Fruit fly (Drosophila melanogaster) whole organism, embryonic: Measurements from ENCODE around the gene tho2.
A peak's percentile ranks its signal among the peaks of the same experiment; 100 is the strongest.

Source experiments
- Aef1 ChIP-seq: fragments of 200-800 bp; sonication (Bioruptor generic); IDR thresholded peaks from 3 replicates; pipeline ENCODE4 v1.3.6; 2022; ENCODE audit warnings: missing biosample characterization, missing genetic modification characterization
- B-H1 ChIP-seq: fragments of 200-800 bp; sonication (Bioruptor generic); IDR thresholded peaks from 3 replicates; pipeline ENCODE4 v1.3.6; 2022; ENCODE audit warnings: missing biosample characterization, missing genetic modification characterization
- CG10462 ChIP-seq: fragments of 200-800 bp; sonication (Bioruptor generic); optimal IDR thresholded peaks from 2 replicates; lab custom pipeline; 2016; ENCODE audit warnings: missing biosample characterization, missing genetic modification characterization
- CG11504 ChIP-seq: fragments of 200-800 bp; sonication (Bioruptor generic); optimal IDR thresholded peaks from 3 replicates; lab custom pipeline; 2019; ENCODE audit warnings: missing biosample characterization, mild to moderate bottlenecking, missing genetic modification characterization, moderate library complexity
- CG12236 ChIP-seq: fragments of 200-800 bp; sonication (Bioruptor generic); optimal IDR thresholded peaks from 2 replicates; lab custom pipeline; 2016; ENCODE audit warnings: missing biosample characterization, missing genetic modification characterization
- CG15269 ChIP-seq: fragments of 200-800 bp; sonication (Bioruptor generic); optimal IDR thresholded peaks from 2 replicates; lab custom pipeline; 2018; ENCODE audit warnings: missing biosample characterization, mild to moderate bottlenecking, missing genetic modification characterization, moderate library complexity
- CG1529 ChIP-seq: fragments of 200-800 bp; sonication (Bioruptor generic); optimal IDR thresholded peaks from 3 replicates; lab custom pipeline; 2018; ENCODE audit warnings: missing biosample characterization, missing genetic modification characterization
- CG1602 ChIP-seq: fragments of 200-800 bp; sonication (Bioruptor generic); optimal IDR thresholded peaks from 3 replicates; lab custom pipeline; 2016; ENCODE audit warnings: missing biosample characterization, missing genetic modification characterization
- CG17359 ChIP-seq: fragments of 200-800 bp; sonication (Bioruptor generic); optimal IDR thresholded peaks from 3 replicates; lab custom pipeline; 2018; ENCODE audit warnings: missing biosample characterization, mild to moderate bottlenecking, missing genetic modification characterization, moderate library complexity
- CG2129 ChIP-seq: fragments of 200-800 bp; sonication (Bioruptor generic); IDR thresholded peaks from 2 replicates; pipeline ENCODE4 v1.3.6; 2022; ENCODE audit warnings: missing biosample characterization, missing genetic modification characterization; ENCODE audit not compliant: partially characterized antibody
- CG30020 ChIP-seq: fragments of 200-800 bp; optimal IDR thresholded peaks from 2 replicates; lab custom pipeline; 2019; ENCODE audit warnings: missing biosample characterization, mild to moderate bottlenecking, missing genetic modification characterization, moderate library complexity
- CG30431 ChIP-seq: fragments of 200-800 bp; sonication (Bioruptor generic); optimal IDR thresholded peaks from 2 replicates; lab custom pipeline; 2017; ENCODE audit warnings: missing biosample characterization, missing genetic modification characterization
- CG32532 ChIP-seq: fragments of 200-800 bp; sonication (Bioruptor generic); IDR thresholded peaks from 2 replicates; pipeline ENCODE4 v1.3.6; 2022; ENCODE audit warnings: missing biosample characterization, missing genetic modification characterization
- CG32767 ChIP-seq: fragments of 200-800 bp; sonication (Bioruptor generic); IDR thresholded peaks from 2 replicates; pipeline ENCODE4 v1.3.6; 2022; ENCODE audit warnings: missing biosample characterization, missing genetic modification characterization
- CG43689 ChIP-seq: fragments of 200-800 bp; sonication (Bioruptor generic); IDR thresholded peaks from 2 replicates; pipeline ENCODE4 v1.3.6; 2022; ENCODE audit warnings: missing biosample characterization, missing genetic modification characterization
- Deaf1 ChIP-seq: fragments of 200-800 bp; optimal IDR thresholded peaks from 3 replicates; lab custom pipeline; 2019; ENCODE audit warnings: missing biosample characterization, mild to moderate bottlenecking, missing genetic modification characterization, moderate library complexity
- Ets97D ChIP-seq: fragments of 200-800 bp; sonication (Bioruptor generic); optimal IDR thresholded peaks from 3 replicates; lab custom pipeline; 2016; ENCODE audit warnings: missing biosample characterization, missing genetic modification characterization
- Fer3 ChIP-seq: fragments of 200-800 bp; sonication (Bioruptor generic); optimal IDR thresholded peaks from 2 replicates; lab custom pipeline; 2018; ENCODE audit warnings: missing biosample characterization, mild to moderate bottlenecking, missing genetic modification characterization, moderate library complexity
- GATAe ChIP-seq: fragments of 200-800 bp; sonication (Bioruptor generic); conservative IDR thresholded peaks from 2 replicates; pipeline ENCODE4 v1.3.6; 2022; ENCODE audit warnings: missing biosample characterization, missing genetic modification characterization
- Hey ChIP-seq: fragments of 200-800 bp; sonication (Bioruptor generic); optimal IDR thresholded peaks from 3 replicates; lab custom pipeline; 2018; ENCODE audit warnings: missing biosample characterization, mild to moderate bottlenecking, missing genetic modification characterization
- Hr51 ChIP-seq, 2 experiments: fragments of 200-800 bp; sonication (Bioruptor generic); optimal IDR thresholded peaks; 2 replicates in 1 of 2; 3 replicates in 1 of 2; lab custom pipeline; 2016 to 2018; ENCODE audit warnings: missing biosample characterization in 2 of 2, missing genetic modification characterization in 2 of 2, mild to moderate bottlenecking in 1 of 2, moderate library complexity in 1 of 2
- Jarid2 ChIP-seq: fragments of 200-800 bp; sonication (Bioruptor generic); optimal IDR thresholded peaks from 3 replicates; lab custom pipeline; 2017; ENCODE audit warnings: mild to moderate bottlenecking, missing biosample characterization, missing genetic modification reagents, missing genetic modification characterization
- Meics ChIP-seq: fragments of 200-800 bp; sonication (Bioruptor generic); optimal IDR thresholded peaks from 2 replicates; lab custom pipeline; 2017; ENCODE audit warnings: missing biosample characterization, mild to moderate bottlenecking, missing genetic modification characterization
- NC2β ChIP-seq: fragments of 200-800 bp; sonication (Bioruptor generic); optimal IDR thresholded peaks from 2 replicates; lab custom pipeline; 2016; ENCODE audit warnings: missing biosample characterization, missing genetic modification characterization
- NfI ChIP-seq: fragments of 200-800 bp; sonication (Bioruptor generic); optimal IDR thresholded peaks from 3 replicates; lab custom pipeline; 2018; ENCODE audit warnings: missing biosample characterization, mild to moderate bottlenecking, missing genetic modification characterization, moderate library complexity
- Spps ChIP-seq: fragments of 200-800 bp; sonication (Bioruptor generic); optimal IDR thresholded peaks from 2 replicates; lab custom pipeline; 2018; ENCODE audit warnings: missing biosample characterization, mild to moderate bottlenecking, missing genetic modification characterization
- Trl ChIP-seq, 3 experiments: fragments of >200 bp in 2 of 3; fragments of 200-800 bp in 1 of 3; sonication (Bioruptor generic) in 1 of 3; optimal IDR thresholded peaks; 2 replicates in 1 of 3; 3 replicates in 2 of 3; lab custom pipeline; 2016 to 2017; ENCODE audit warnings: missing biosample characterization in 1 of 3, missing genetic modification characterization in 1 of 3
- aop ChIP-seq: fragments of 200-800 bp; sonication (Bioruptor generic); IDR thresholded peaks from 2 replicates; pipeline ENCODE4 v1.3.6; 2022; ENCODE audit warnings: missing biosample characterization, missing genetic modification characterization
- bowl ChIP-seq: fragments of 200-800 bp; sonication (Bioruptor generic); IDR thresholded peaks from 2 replicates; pipeline ENCODE4 v1.3.6; 2022; ENCODE audit warnings: missing biosample characterization, missing genetic modification characterization
- cg ChIP-seq: fragments of 200-800 bp; sonication (Bioruptor generic); optimal IDR thresholded peaks from 3 replicates; lab custom pipeline; 2019; ENCODE audit warnings: missing biosample characterization, mild to moderate bottlenecking, missing genetic modification characterization, moderate library complexity
- da ChIP-seq: fragments of 200-800 bp; sonication (Bioruptor generic); optimal IDR thresholded peaks from 2 replicates; lab custom pipeline; 2016; ENCODE audit warnings: missing biosample characterization, missing genetic modification characterization
- danr ChIP-seq: fragments of 200-800 bp; sonication (Bioruptor generic); IDR thresholded peaks from 2 replicates; pipeline ENCODE4 v1.3.6; 2022; ENCODE audit warnings: missing biosample characterization, missing genetic modification characterization
- dati ChIP-seq: fragments of 200-800 bp; sonication (Bioruptor generic); IDR thresholded peaks from 2 replicates; pipeline ENCODE4 v1.3.6; 2022; ENCODE audit warnings: missing biosample characterization, missing genetic modification characterization
- esg ChIP-seq: fragments of 200-800 bp; sonication (Bioruptor generic); conservative IDR thresholded peaks from 2 replicates; pipeline ENCODE4 v1.3.6; 2022; ENCODE audit warnings: missing biosample characterization, missing genetic modification characterization
- hbn ChIP-seq: fragments of 200-800 bp; sonication (Bioruptor generic); IDR thresholded peaks from 2 replicates; pipeline ENCODE4 v1.3.6; 2022; ENCODE audit warnings: missing biosample characterization, missing genetic modification characterization; ENCODE audit not compliant: partially characterized antibody
- kni ChIP-seq: fragments of 200-800 bp; sonication (Bioruptor generic); optimal IDR thresholded peaks from 3 replicates; lab custom pipeline; 2017; ENCODE audit warnings: mild to moderate bottlenecking, missing biosample characterization, missing genetic modification reagents, missing genetic modification characterization
- mirr ChIP-seq: fragments of 200-800 bp; sonication (Bioruptor generic); optimal IDR thresholded peaks from 3 replicates; lab custom pipeline; 2018; ENCODE audit warnings: missing biosample characterization, mild to moderate bottlenecking, missing genetic modification characterization
- pita ChIP-seq: fragments of 200-800 bp; sonication (Bioruptor generic); optimal IDR thresholded peaks from 2 replicates; lab custom pipeline; 2017; ENCODE audit warnings: missing biosample characterization, mild to moderate bottlenecking, missing genetic modification characterization
- rib ChIP-seq: fragments of 200-800 bp; sonication (Bioruptor generic); IDR thresholded peaks from 2 replicates; pipeline ENCODE4 v1.3.6; 2022; ENCODE audit warnings: missing biosample characterization, missing genetic modification characterization
- schlank ChIP-seq: fragments of 200-800 bp; sonication (Bioruptor generic); optimal IDR thresholded peaks from 2 replicates; lab custom pipeline; 2018; ENCODE audit warnings: missing biosample characterization, mild to moderate bottlenecking, missing genetic modification characterization
- scrt ChIP-seq: fragments of 200-800 bp; sonication (Bioruptor generic); optimal IDR thresholded peaks from 2 replicates; lab custom pipeline; 2018; ENCODE audit warnings: missing biosample characterization, mild to moderate bottlenecking, missing genetic modification characterization, moderate library complexity
- sd ChIP-seq: fragments of 200-800 bp; sonication (Bioruptor generic); optimal IDR thresholded peaks from 3 replicates; lab custom pipeline; 2018; ENCODE audit warnings: missing biosample characterization, mild to moderate bottlenecking, missing genetic modification characterization, moderate library complexity
- shn ChIP-seq: fragments of 200-800 bp; sonication (Bioruptor generic); optimal IDR thresholded peaks from 3 replicates; lab custom pipeline; 2016; ENCODE audit warnings: missing biosample characterization, missing genetic modification characterization
- sob ChIP-seq: fragments of 200-800 bp; sonication (Bioruptor generic); IDR thresholded peaks from 2 replicates; pipeline ENCODE4 v1.3.6; 2022; ENCODE audit warnings: missing biosample characterization, missing genetic modification characterization
- trem ChIP-seq: fragments of 200-800 bp; optimal IDR thresholded peaks from 3 replicates; lab custom pipeline; 2019; ENCODE audit warnings: missing biosample characterization, mild to moderate bottlenecking, missing genetic modification characterization, moderate library complexity
- wdn ChIP-seq: fragments of 200-800 bp; sonication (Bioruptor generic); IDR thresholded peaks from 2 replicates; pipeline ENCODE4 v1.3.6; 2022; ENCODE audit warnings: missing biosample characterization, missing genetic modification characterization
- wor ChIP-seq: fragments of 200-800 bp; sonication (Bioruptor generic); IDR thresholded peaks from 2 replicates; pipeline ENCODE4 v1.3.6; 2022; ENCODE audit warnings: missing biosample characterization, missing genetic modification characterization
- zfh2 ChIP-seq: fragments of 200-800 bp; sonication (Bioruptor generic); optimal IDR thresholded peaks from 2 replicates; lab custom pipeline; 2016; ENCODE audit warnings: missing biosample characterization, missing genetic modification characterization

The tho2 gene

dm6 chr2L:2161244-2162243 is 16.6 kb upstream of the tho2 start (continued):
- TF ChIP-seq rib (GFP tag; lab: Robert Waterston, UW) (no peak), CG10462 (GFP tag; lab: Kevin White, UChicago) (no peak), wor (GFP tag; lab: Robert Waterston, UW) (no peak), Hr51 (GFP tag; optimal IDR thresholded peaks at IDR 0.05; lab: Kevin White, UChicago) (no peak), schlank (tag; lab: Kevin White, UChicago) (no peak), scrt (no peak), CG1529 (no peak), mirr (GFP tag; lab: Kevin White, UChicago) (peak; percentile 24), Meics (GFP tag; lab: Kevin White, UChicago) (peak; percentile 44), kni (GFP tag; lab: Kevin White, UChicago) (peak; percentile 98), CG43689 (GFP tag; lab: Robert Waterston, UW) (peak; percentile 37; the same call in 1 of the 2 replicates), CG2129 (no peak), Aef1 (GFP tag; lab: Robert Waterston, UW) (no peak; the same call in 2 of the 3 replicates), aop (GFP tag; lab: Robert Waterston, UW) (peak; percentile 100), danr (no peak), dati (no peak), da (no peak), bowl (GFP tag; lab: Robert Waterston, UW) (no peak), trem (tag; lab: Kevin White, UChicago) (no peak), CG17359 (tag; lab: Kevin White, UChicago) (peak; percentile 33), NfI (peak; percentile 27), Spps (tag; lab: Kevin White, UChicago) (no peak), Deaf1 (tag; lab: Kevin White, UChicago) (peak; percentile 86), CG30431 (GFP tag; lab: Kevin White, UChicago) (peak; percentile 63), CG1602 (peak; percentile 20), Hey (no peak), CG15269 (tag; lab: Kevin White, UChicago) (no peak), CG30020 (tag; lab: Kevin White, UChicago) (no peak), NC2β (GFP tag; lab: Kevin White, UChicago) (no peak), CG12236 (GFP tag; lab: Kevin White, UChicago) (no peak), Fer3 (tag; lab: Kevin White, UChicago) (no peak), hbn (GFP tag; lab: Robert Waterston, UW) (no peak), shn (GFP tag; lab: Kevin White, UChicago) (peak; percentile 37), sd (peak; percentile 99), Jarid2 (GFP tag; lab: Kevin White, UChicago) (peak; percentile 59), cg (GFP tag; lab: Kevin White, UChicago) (peak; percentile 68), B-H1 (GFP tag; lab: Robert Waterston, UW) (no peak; the same call in 2 of the 3 replicates), Ets97D (no peak), CG11504 (tag; lab: Kevin White, UChicago) (no peak), sob (GFP tag; lab: Robert Waterston, UW) (peak; percentile 50; the same call in 1 of the 2 replicates), GATAe (no peak), esg (GFP tag; lab: Robert Waterston, UW) (no peak), CG32767 (GFP tag; lab: Robert Waterston, UW) (no peak), pita (GFP tag; lab: Kevin White, UChicago) (no peak), zfh2 (peak; percentile 46), wdn (no peak; the same call in 1 of the 2 replicates), Trl (optimal IDR thresholded peaks at IDR 0.05; lab: Kevin White, UChicago) (peak; percentile 63 to 72), Trl (GFP tag; optimal IDR thresholded peaks at IDR 0.05; lab: Kevin White, UChicago) (no peak), CG32532 (GFP tag; lab: Robert Waterston, UW) (no peak)
